Worm (Caenorhabditis elegans) whole organism, dauer: ENCODE data around the gene ugt-42.

Experiments
- unc-62 ChIP-seq: sonication (generic microtip); optimal IDR thresholded peaks from 2 replicates; lab custom pipeline; 2017; ENCODE audit warnings: missing biosample characterization, missing genetic modification reagents, missing genetic modification characterization

The ugt-42 gene

ce11 chrV:674213-674612 is 27.2 kb downstream of the ugt-42 start, which contains the start of gene sru-25:
Gene sru-25, minus strand, starts transcription at chrV:674313.
- TF ChIP-seq unc-62 (GFP tag; lab: Kevin White, UChicago), result no peak

ce11 chrV:676090-676489 is 29.1 kb downstream of the ugt-42 start:
- TF ChIP-seq unc-62 (GFP tag; lab: Kevin White, UChicago), result no peak

ce11 chrV:676550-677084 is 29.6 kb downstream of the ugt-42 start, which contains the start of the genes fbxa-72 and srx-21:
Gene fbxa-72, minus strand, starts transcription at chrV:676753.
Gene srx-21, plus strand, starts transcription at chrV:677034.
- no peak for TF ChIP-seq unc-62 (GFP tag; lab: Kevin White, UChicago)

ce11 chrV:679663-680062 is 32.7 kb downstream of the ugt-42 start, which contains the start of gene srx-22:
Gene srx-22, plus strand, starts transcription at chrV:679963.
- TF ChIP-seq unc-62 (GFP tag; lab: Kevin White, UChicago), result no peak

ce11 chrV:682031-682430 is 35.0 kb downstream of the ugt-42 start, which contains the start of gene srx-23:
Gene srx-23, plus strand, starts transcription at chrV:682331.
- TF ChIP-seq unc-62 (GFP tag; lab: Kevin White, UChicago), result no peak

- TF ChIP-seq unc-62 (GFP tag; lab: Kevin White, UChicago), result no peak
Measured at ce11 chrV:683858-684257, 36.9 kb downstream of the ugt-42 start, which contains the start of gene F31F4.1. Gene F31F4.1, plus strand, starts transcription at chrV:684060.

ce11 chrV:687384-687783 is 40.4 kb downstream of the ugt-42 start, which contains the start of gene H25P19.1:
Gene H25P19.1, plus strand, starts transcription at chrV:687684.
- no peak for TF ChIP-seq unc-62 (GFP tag; lab: Kevin White, UChicago)

ce11 chrV:689538-689937 is 42.5 kb downstream of the ugt-42 start:
- TF ChIP-seq unc-62 (GFP tag; lab: Kevin White, UChicago), result no peak

- no peak for TF ChIP-seq unc-62 (GFP tag; lab: Kevin White, UChicago)
Measured at ce11 chrV:692720-693422, 45.9 kb downstream of the ugt-42 start, which contains the start of gene srx-4. Gene srx-4, minus strand, starts transcription at chrV:692770.

- no peak for TF ChIP-seq unc-62 (GFP tag; lab: Kevin White, UChicago)
Measured at ce11 chrV:694625-695024, 47.6 kb downstream of the ugt-42 start, which contains the start of gene srj-53. Gene srj-53, minus strand, starts transcription at chrV:694725.

- no peak for TF ChIP-seq unc-62 (GFP tag; lab: Kevin White, UChicago)
Measured at ce11 chrV:695914-696313, 48.9 kb downstream of the ugt-42 start, which contains the start of gene srj-52. Gene srj-52, minus strand, starts transcription at chrV:696014.

- no peak for TF ChIP-seq unc-62 (GFP tag; lab: Kevin White, UChicago)
Measured at ce11 chrV:699051-699450, 52.1 kb downstream of the ugt-42 start.
